Worm (Caenorhabditis elegans) whole organism, L2 larva: Measurements from ENCODE around the gene C04A11.5.

Source experiments
- C34F6.9 ChIP-seq: fragments of 150-350 bp; optimal IDR thresholded peaks from 2 replicates; lab custom pipeline; 2014; ENCODE audit warnings: missing biosample characterization, missing genetic modification characterization
- F13H6.1 ChIP-seq: sonication (generic microtip); optimal IDR thresholded peaks from 2 replicates; lab custom pipeline; 2016; ENCODE audit warnings: missing genetic modification characterization, missing compliant biosample characterization
- R02D3.7 ChIP-seq: fragments of 150-350 bp; optimal IDR thresholded peaks from 2 replicates; lab custom pipeline; 2014; ENCODE audit warnings: missing biosample characterization, missing genetic modification characterization
- Y55F3AM.14 ChIP-seq: fragments of 200-800 bp; sonication (Bioruptor generic); optimal IDR thresholded peaks from 2 replicates; lab custom pipeline; 2018; ENCODE audit warnings: mild to moderate bottlenecking, missing genetic modification characterization, missing compliant biosample characterization
- ZK546.5 ChIP-seq: sonication (generic microtip); optimal IDR thresholded peaks from 2 replicates; lab custom pipeline; 2017; ENCODE audit warnings: missing biosample characterization, missing genetic modification characterization
- alr-1 ChIP-seq: fragments of 150-350 bp; optimal IDR thresholded peaks from 2 replicates; lab custom pipeline; 2014; ENCODE audit warnings: missing biosample characterization, missing genetic modification characterization
- aly-2 ChIP-seq: fragments of 150-350 bp; optimal IDR thresholded peaks from 2 replicates; lab custom pipeline; 2014; ENCODE audit warnings: missing biosample characterization, missing genetic modification characterization
- ama-1 ChIP-seq: fragments of 150-350 bp; optimal IDR thresholded peaks from 2 replicates; lab custom pipeline; 2018; ENCODE audit warnings: inconsistent platforms
- blmp-1 ChIP-seq: sonication (generic microtip); optimal IDR thresholded peaks from 2 replicates; lab custom pipeline; 2017; ENCODE audit warnings: missing genetic modification characterization, mild to moderate bottlenecking, missing compliant biosample characterization, antibody characterized with exemption, moderate library complexity; ENCODE audit not compliant: insufficient read depth
- ceh-82 ChIP-seq: fragments of 150-350 bp; optimal IDR thresholded peaks from 2 replicates; lab custom pipeline; 2014; ENCODE audit warnings: missing biosample characterization, missing genetic modification characterization
- crh-2 ChIP-seq: sonication (generic microtip); optimal IDR thresholded peaks from 2 replicates; lab custom pipeline; 2017; ENCODE audit warnings: missing biosample characterization, missing genetic modification characterization
- dmd-4 ChIP-seq: sonication (generic microtip); optimal IDR thresholded peaks from 2 replicates; lab custom pipeline; 2017; ENCODE audit warnings: missing biosample characterization, missing genetic modification characterization
- elt-1 ChIP-seq: fragments of 150-350 bp; optimal IDR thresholded peaks from 2 replicates; lab custom pipeline; 2014; ENCODE audit warnings: missing biosample characterization, missing genetic modification characterization
- fos-1 ChIP-seq: fragments of 150-350 bp; optimal IDR thresholded peaks from 2 replicates; lab custom pipeline; 2014; ENCODE audit warnings: missing biosample characterization, missing genetic modification characterization
- gmeb-1 ChIP-seq: fragments of 150-350 bp; optimal IDR thresholded peaks from 2 replicates; lab custom pipeline; 2014; ENCODE audit warnings: missing biosample characterization, missing genetic modification characterization
- lin-11 ChIP-seq: fragments of 150-350 bp; sonication (generic microtip); optimal IDR thresholded peaks from 2 replicates; lab custom pipeline; 2014; ENCODE audit warnings: missing biosample characterization, missing genetic modification characterization, inconsistent platforms, mixed read lengths
- lin-13 ChIP-seq: fragments of 150-350 bp; optimal IDR thresholded peaks from 2 replicates; lab custom pipeline; 2014; ENCODE audit warnings: missing biosample characterization, missing genetic modification reagents, missing genetic modification characterization
- lsy-2 ChIP-seq, 2 experiments: fragments of 150-350 bp in 1 of 2; sonication (generic microtip) in 1 of 2; optimal IDR thresholded peaks; 2 replicates each; lab custom pipeline; 2014 to 2017; ENCODE audit warnings: missing biosample characterization in 2 of 2, missing genetic modification characterization in 2 of 2
- mab-5 ChIP-seq: fragments of 150-350 bp; optimal IDR thresholded peaks from 2 replicates; lab custom pipeline; 2014; ENCODE audit warnings: missing biosample characterization, missing genetic modification characterization
- mbf-1 ChIP-seq: sonication (generic microtip); optimal IDR thresholded peaks from 2 replicates; lab custom pipeline; 2017; ENCODE audit warnings: missing biosample characterization, missing genetic modification characterization
- mdl-1 ChIP-seq, 2 experiments: fragments of 150-350 bp in 1 of 2; sonication (generic microtip) in 1 of 2; optimal IDR thresholded peaks; 2 replicates each; lab custom pipeline; 2017; ENCODE audit warnings: missing biosample characterization in 2 of 2, missing genetic modification characterization in 2 of 2
- nhr-10 ChIP-seq: sonication (generic microtip); optimal IDR thresholded peaks from 2 replicates; lab custom pipeline; 2017; ENCODE audit warnings: missing biosample characterization, missing genetic modification characterization
- nhr-12 ChIP-seq: fragments of 150-350 bp; optimal IDR thresholded peaks from 2 replicates; lab custom pipeline; 2014; ENCODE audit warnings: missing biosample characterization, missing genetic modification characterization
- nhr-129 ChIP-seq: fragments of 150-350 bp; optimal IDR thresholded peaks from 2 replicates; lab custom pipeline; 2014; ENCODE audit warnings: missing biosample characterization, missing genetic modification characterization
- nhr-21 ChIP-seq: fragments of 150-350 bp; optimal IDR thresholded peaks from 2 replicates; lab custom pipeline; 2014; ENCODE audit warnings: missing biosample characterization, missing genetic modification characterization
- nhr-23 ChIP-seq: fragments of 150-350 bp; optimal IDR thresholded peaks from 2 replicates; lab custom pipeline; 2014; ENCODE audit warnings: missing biosample characterization, missing genetic modification reagents, missing genetic modification characterization
- nhr-25 ChIP-seq: fragments of 150-350 bp; sonication (generic microtip); optimal IDR thresholded peaks from 3 replicates; lab custom pipeline; 2014; ENCODE audit warnings: missing biosample characterization, missing genetic modification characterization
- nhr-6 ChIP-seq: fragments of 150-350 bp; optimal IDR thresholded peaks from 2 replicates; lab custom pipeline; 2014; ENCODE audit warnings: missing biosample characterization, missing genetic modification characterization
- nhr-77 ChIP-seq: fragments of 150-350 bp; optimal IDR thresholded peaks from 2 replicates; lab custom pipeline; 2014; ENCODE audit warnings: missing biosample characterization, missing genetic modification characterization
- sem-4 ChIP-seq: fragments of 150-350 bp; optimal IDR thresholded peaks from 2 replicates; lab custom pipeline; 2014; ENCODE audit warnings: missing biosample characterization, missing genetic modification reagents, missing genetic modification characterization
- skn-1 ChIP-seq: sonication (generic microtip); optimal IDR thresholded peaks from 2 replicates; lab custom pipeline; 2017; ENCODE audit warnings: missing biosample characterization, missing genetic modification characterization
- sma-3 ChIP-seq: sonication (generic microtip); optimal IDR thresholded peaks from 2 replicates; lab custom pipeline; 2016; ENCODE audit warnings: missing genetic modification reagents, missing genetic modification characterization, missing compliant biosample characterization
- sma-9 ChIP-seq, 2 experiments: fragments of 150-350 bp in 1 of 2; sonication (generic microtip) in 1 of 2; optimal IDR thresholded peaks; 2 replicates each; lab custom pipeline; 2014 to 2016; ENCODE audit warnings: missing genetic modification characterization in 2 of 2, mild to moderate bottlenecking in 1 of 2, missing biosample characterization in 1 of 2, missing compliant biosample characterization in 1 of 2, missing genetic modification reagents in 1 of 2, moderate library complexity in 1 of 2
- snpc-4 ChIP-seq: fragments of 150-350 bp; optimal IDR thresholded peaks from 2 replicates; lab custom pipeline; 2014; ENCODE audit warnings: missing biosample characterization, missing genetic modification characterization
- unc-39 ChIP-seq: fragments of 150-350 bp; optimal IDR thresholded peaks from 2 replicates; lab custom pipeline; 2014; ENCODE audit warnings: missing biosample characterization, missing genetic modification characterization
- unc-55 ChIP-seq: fragments of 150-350 bp; sonication (generic microtip); optimal IDR thresholded peaks from 3 replicates; lab custom pipeline; 2014; ENCODE audit warnings: missing biosample characterization, missing genetic modification reagents, missing genetic modification characterization
- unc-62 ChIP-seq: fragments of 150-350 bp; optimal IDR thresholded peaks from 2 replicates; lab custom pipeline; 2014; ENCODE audit warnings: missing biosample characterization, missing genetic modification reagents, missing genetic modification characterization
- zag-1 ChIP-seq: fragments of 150-350 bp; optimal IDR thresholded peaks from 2 replicates; lab custom pipeline; 2014; ENCODE audit warnings: missing biosample characterization, missing genetic modification characterization
- ztf-1 ChIP-seq: fragments of 200-800 bp; sonication (Bioruptor generic); conservative IDR thresholded peaks from 2 replicates; pipeline ENCODE4 v1.3.6; 2022; ENCODE audit warnings: missing genetic modification characterization, missing compliant biosample characterization
- ztf-11 ChIP-seq: sonication (generic microtip); optimal IDR thresholded peaks from 2 replicates; lab custom pipeline; 2017; ENCODE audit warnings: missing biosample characterization, missing genetic modification characterization
- ztf-4 ChIP-seq: fragments of 150-350 bp; optimal IDR thresholded peaks from 2 replicates; lab custom pipeline; 2014; ENCODE audit warnings: missing biosample characterization, missing genetic modification characterization

C04A11.5 gene

DNA sequence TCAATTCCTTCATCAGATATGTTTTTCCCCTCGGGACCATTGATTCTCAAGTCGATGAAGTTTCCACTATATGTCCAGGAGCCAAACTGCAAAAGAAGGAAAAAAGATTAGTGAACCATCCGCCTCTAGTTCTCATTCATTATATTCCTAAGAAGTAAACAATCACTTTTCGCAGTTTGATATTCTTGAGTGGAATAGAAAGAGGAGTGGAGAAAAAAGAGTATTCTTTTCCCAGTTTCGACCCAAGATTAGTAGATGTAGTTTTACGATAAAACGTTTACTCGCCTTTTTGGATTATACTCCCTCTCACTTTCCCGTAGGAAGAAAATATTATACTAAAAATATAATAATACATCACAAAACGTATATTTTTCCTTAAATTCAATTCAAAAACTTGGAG is 19.5 kb upstream of the C04A11.5 start:
- TF ChIP-seq unc-55 (GFP tag; lab: Kevin White, UChicago): peak; percentile 82
- TF ChIP-seq ceh-82 (tag; lab: Kevin White, UChicago): no peak
- TF ChIP-seq mab-5 (tag; lab: Kevin White, UChicago): peak; percentile 3
- TF ChIP-seq lin-13 (GFP tag; lab: Kevin White, UChicago): no peak
- TF ChIP-seq nhr-12 (tag; lab: Kevin White, UChicago): no peak
- TF ChIP-seq elt-1 (tag; lab: Kevin White, UChicago): no peak
- no peak for TF ChIP-seq ztf-11 (tag; lab: Kevin White, UChicago)
- TF ChIP-seq, all 48 proteins: peak for 2

DNA sequence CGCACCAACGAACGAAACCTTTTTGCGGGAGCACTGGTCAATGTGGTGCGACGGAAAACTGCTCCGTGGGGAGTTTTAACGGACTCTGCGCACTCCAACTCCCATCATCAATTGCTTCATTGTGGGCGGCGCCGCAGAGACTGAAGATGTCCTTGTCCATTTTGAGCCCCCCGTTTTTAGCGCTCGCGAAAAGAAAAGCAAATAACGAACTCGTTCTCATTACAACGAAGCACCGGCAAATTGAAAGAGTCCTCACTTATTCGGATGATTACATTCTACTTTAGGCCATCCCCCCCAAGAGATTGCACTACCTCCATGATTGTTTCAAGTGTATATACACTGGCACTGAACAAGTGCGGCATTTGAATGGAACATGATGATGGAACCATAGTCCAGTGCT is 17.6 kb upstream of the C04A11.5 start, which contains the start of gene acr-9:
TSS of gene acr-9 (minus strand) at position 101 of the 400 bp plus-strand sequence.
- TF ChIP-seq nhr-12 (tag; lab: Kevin White, UChicago): no peak
- TF ChIP-seq ceh-82 (tag; lab: Kevin White, UChicago): no peak
- TF ChIP-seq unc-62 (GFP tag; lab: Kevin White, UChicago): no peak
- TF ChIP-seq sem-4: no peak
- no peak for TF ChIP-seq ama-1
- no peak for TF ChIP-seq snpc-4 (tag; lab: Kevin White, UChicago)
- TF ChIP-seq ZK546.5: no peak
- TF ChIP-seq R02D3.7 (tag; lab: Kevin White, UChicago): no peak
- no peak for TF ChIP-seq aly-2 (tag; lab: Kevin White, UChicago)
- TF ChIP-seq Y55F3AM.14: no peak
- TF ChIP-seq nhr-77 (tag; lab: Kevin White, UChicago): no peak
- TF ChIP-seq unc-55 (GFP tag; lab: Kevin White, UChicago): no peak
- no peak for TF ChIP-seq alr-1 (tag; lab: Kevin White, UChicago)
- TF ChIP-seq mab-5 (tag; lab: Kevin White, UChicago): no peak
- no peak for TF ChIP-seq nhr-25
- TF ChIP-seq sma-9 (GFP tag; optimal IDR thresholded peaks at IDR 0.05; lab: Kevin White, UChicago): no peak
- no peak for TF ChIP-seq sma-9 (tag; optimal IDR thresholded peaks at IDR 0.05; lab: Kevin White, UChicago)
- TF ChIP-seq unc-39 (tag; lab: Kevin White, UChicago): no peak
- TF ChIP-seq ztf-4 (tag; lab: Kevin White, UChicago): no peak
- no peak for TF ChIP-seq lsy-2 (tag; optimal IDR thresholded peaks at IDR 0.05; lab: Kevin White, UChicago)

DNA sequence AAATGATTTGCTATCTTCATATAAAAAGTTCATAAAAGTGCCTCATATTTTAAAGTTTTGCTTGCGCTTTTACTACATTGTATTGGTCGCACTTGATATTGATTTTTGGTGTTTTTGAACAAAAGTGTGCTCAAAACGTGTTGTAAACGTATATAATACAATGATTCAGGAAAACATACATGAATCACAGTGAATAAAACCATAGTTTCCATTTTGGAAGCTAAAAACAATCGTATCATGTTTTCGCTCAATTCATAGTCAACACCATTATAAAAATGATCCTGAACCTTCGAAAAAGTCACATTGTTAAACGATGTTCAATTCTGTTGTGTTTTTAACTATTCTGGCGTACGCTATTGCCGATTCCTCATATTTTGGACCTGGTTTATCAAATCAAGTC is 17.1 kb upstream of the C04A11.5 start, which contains the start of gene C40C9.3:
TSS of gene C40C9.3 (plus strand) at position 301 of the 400 bp plus-strand sequence.
- no peak for TF ChIP-seq nhr-77 (tag; lab: Kevin White, UChicago)
- TF ChIP-seq ztf-4 (tag; lab: Kevin White, UChicago): no peak
- no peak for TF ChIP-seq mdl-1 (tag; optimal IDR thresholded peaks at IDR 0.05; lab: Kevin White, UChicago)
- no peak for TF ChIP-seq nhr-10 (tag; lab: Kevin White, UChicago)
- TF ChIP-seq C34F6.9 (tag; lab: Kevin White, UChicago): no peak

DNA sequence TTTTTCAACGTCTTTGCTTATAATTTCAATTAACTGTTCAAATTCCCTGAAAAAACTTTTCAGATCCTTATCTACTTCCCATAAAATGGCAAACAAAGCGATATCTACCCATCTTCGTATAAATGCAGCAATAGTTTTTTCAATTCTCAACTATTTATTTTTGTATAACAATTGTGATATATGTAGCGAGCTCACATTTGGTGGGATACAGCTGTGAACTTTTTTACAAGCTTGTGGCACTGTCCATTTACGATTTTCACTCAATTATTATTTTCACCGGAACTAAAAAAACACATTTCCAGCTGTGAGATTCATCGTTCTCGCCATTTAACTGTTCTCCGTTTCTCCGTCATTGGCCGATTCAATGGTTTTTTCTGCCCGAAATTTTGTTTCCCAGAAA is 13.6 kb upstream of the C04A11.5 start, which contains the start of gene C40C9.4:
TSS of gene C40C9.4 (plus strand) at position 301 of the 400 bp plus-strand sequence.
- no peak for TF ChIP-seq fos-1 (tag; lab: Kevin White, UChicago)
- no peak for TF ChIP-seq zag-1 (tag; lab: Kevin White, UChicago)
- no peak for TF ChIP-seq F13H6.1 (tag; lab: Kevin White, UChicago)
- no peak for TF ChIP-seq sem-4
- no peak for TF ChIP-seq mab-5 (tag; lab: Kevin White, UChicago)
- no peak for TF ChIP-seq mbf-1
- no peak for TF ChIP-seq nhr-23
- no peak for TF ChIP-seq ceh-82 (tag; lab: Kevin White, UChicago)
- no peak for TF ChIP-seq gmeb-1 (tag; lab: Kevin White, UChicago)
- TF ChIP-seq lin-11: no peak
- TF ChIP-seq, all 48 proteins: peak for 0

DNA sequence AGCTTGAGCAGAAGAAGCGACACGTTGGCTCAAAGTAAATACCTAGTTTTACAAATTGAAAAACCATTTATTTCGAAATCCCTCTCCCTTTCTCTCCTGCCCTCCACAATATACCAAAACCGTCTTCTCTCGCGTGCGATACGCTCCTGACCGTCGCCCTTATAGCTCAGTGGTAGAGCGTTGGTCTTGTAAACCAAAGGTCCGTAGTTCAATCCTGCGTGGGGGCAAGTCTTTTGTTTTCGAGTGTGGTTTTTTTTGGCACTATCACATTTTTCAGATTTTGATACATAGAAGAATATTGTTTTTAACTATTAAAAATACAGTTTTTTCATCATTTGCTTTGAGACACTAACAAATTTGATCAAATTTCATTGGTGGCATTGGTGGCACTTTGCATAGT is 10.8 kb upstream of the C04A11.5 start:
- no peak for TF ChIP-seq nhr-23
- TF ChIP-seq nhr-10 (tag; lab: Kevin White, UChicago): no peak
- no peak for TF ChIP-seq ceh-82 (tag; lab: Kevin White, UChicago)
- TF ChIP-seq skn-1 (tag; lab: Kevin White, UChicago): no peak
- TF ChIP-seq R02D3.7 (tag; lab: Kevin White, UChicago): no peak
- no peak for TF ChIP-seq mab-5 (tag; lab: Kevin White, UChicago)
- no peak for TF ChIP-seq nhr-25
- TF ChIP-seq aly-2 (tag; lab: Kevin White, UChicago): no peak
- TF ChIP-seq ztf-4 (tag; lab: Kevin White, UChicago): no peak
- TF ChIP-seq lsy-2 (tag; optimal IDR thresholded peaks at IDR 0.05; lab: Kevin White, UChicago): no peak
- no peak for TF ChIP-seq nhr-6 (tag; lab: Kevin White, UChicago)
- TF ChIP-seq ztf-1: no peak
- no peak for TF ChIP-seq crh-2 (tag; lab: Kevin White, UChicago)
- no peak for TF ChIP-seq mdl-1 (tag; optimal IDR thresholded peaks at IDR 0.05; lab: Kevin White, UChicago)
- peak; percentile 26 for TF ChIP-seq nhr-129 (tag; lab: Kevin White, UChicago)
- TF ChIP-seq zag-1 (tag; lab: Kevin White, UChicago): no peak
- no peak for TF ChIP-seq ztf-11 (tag; lab: Kevin White, UChicago)
- TF ChIP-seq sma-9 (GFP tag; optimal IDR thresholded peaks at IDR 0.05; lab: Kevin White, UChicago): peak; percentile 37
- no peak for TF ChIP-seq sma-9 (tag; optimal IDR thresholded peaks at IDR 0.05; lab: Kevin White, UChicago)
- no peak for TF ChIP-seq dmd-4 (tag; lab: Kevin White, UChicago)
- TF ChIP-seq mbf-1: no peak
- no peak for TF ChIP-seq unc-39 (tag; lab: Kevin White, UChicago)
- TF ChIP-seq nhr-21 (tag; lab: Kevin White, UChicago): peak; percentile 9
- TF ChIP-seq alr-1 (tag; lab: Kevin White, UChicago): no peak
- no peak for TF ChIP-seq ama-1
- peak; percentile 9 for TF ChIP-seq fos-1 (tag; lab: Kevin White, UChicago)
- no peak for TF ChIP-seq blmp-1 (tag; lab: Kevin White, UChicago)
- no peak for TF ChIP-seq sem-4
- no peak for TF ChIP-seq C34F6.9 (tag; lab: Kevin White, UChicago)
- peak; percentile 9 for TF ChIP-seq sma-3 (GFP tag; lab: Kevin White, UChicago)
- no peak for TF ChIP-seq nhr-77 (tag; lab: Kevin White, UChicago)
